Fruit fly (Drosophila melanogaster) whole organism, embryonic: ENCODE data around the gene CG31100.

Experiments
- Abd-B ChIP-seq: fragments of 200-800 bp; sonication (Bioruptor generic); optimal IDR thresholded peaks from 2 replicates; lab custom pipeline; 2018; ENCODE audit warnings: missing biosample characterization, mild to moderate bottlenecking, missing genetic modification characterization, moderate library complexity
- Atf3 ChIP-seq: fragments of 200-800 bp; sonication (Bioruptor generic); optimal IDR thresholded peaks from 3 replicates; lab custom pipeline; 2016; ENCODE audit warnings: missing biosample characterization, missing genetic modification characterization
- Atf6 ChIP-seq: fragments of 200-800 bp; sonication (Bioruptor generic); IDR thresholded peaks from 2 replicates; pipeline ENCODE4 v1.3.6; 2022; ENCODE audit warnings: missing biosample characterization, missing genetic modification characterization
- Blimp-1 ChIP-seq: fragments of 200-800 bp; sonication (Bioruptor generic); optimal IDR thresholded peaks from 3 replicates; lab custom pipeline; 2018; ENCODE audit warnings: missing biosample characterization, missing genetic modification characterization, mild to moderate bottlenecking, moderate library complexity, missing genetic modification reagents
- CG10274 ChIP-seq: fragments of 200-800 bp; sonication (Bioruptor generic); optimal IDR thresholded peaks from 3 replicates; lab custom pipeline; 2017; ENCODE audit warnings: missing biosample characterization, mild to moderate bottlenecking, missing genetic modification characterization
- CG10366 ChIP-seq: fragments of 200-800 bp; sonication (Bioruptor generic); IDR thresholded peaks from 2 replicates; pipeline ENCODE4 v1.3.6; 2022; ENCODE audit warnings: missing biosample characterization, missing genetic modification characterization
- CG10654 ChIP-seq: fragments of 200-800 bp; sonication (Bioruptor generic); optimal IDR thresholded peaks from 2 replicates; lab custom pipeline; 2016; ENCODE audit warnings: missing biosample characterization, missing genetic modification characterization
- CG12155 ChIP-seq: fragments of 200-800 bp; sonication (Bioruptor generic); optimal IDR thresholded peaks from 3 replicates; lab custom pipeline; 2016; ENCODE audit warnings: missing biosample characterization, missing genetic modification characterization
- CG12659 ChIP-seq: fragments of 200-800 bp; sonication (Bioruptor generic); optimal IDR thresholded peaks from 3 replicates; lab custom pipeline; 2017; ENCODE audit warnings: mild to moderate bottlenecking, missing biosample characterization, missing genetic modification reagents, missing genetic modification characterization
- CG14710 ChIP-seq: fragments of 200-800 bp; sonication (Bioruptor generic); optimal IDR thresholded peaks from 3 replicates; lab custom pipeline; 2019; ENCODE audit warnings: missing biosample characterization, mild to moderate bottlenecking, missing genetic modification characterization, moderate library complexity
- CG31388 ChIP-seq: fragments of 200-800 bp; sonication (Bioruptor generic); optimal IDR thresholded peaks from 2 replicates; lab custom pipeline; 2016; ENCODE audit warnings: missing biosample characterization, missing genetic modification characterization
- CG33213 ChIP-seq: fragments of 200-800 bp; sonication (Bioruptor generic); optimal IDR thresholded peaks from 3 replicates; lab custom pipeline; 2016; ENCODE audit warnings: missing biosample characterization, missing genetic modification characterization
- CG4820 ChIP-seq: fragments of 200-800 bp; sonication (Bioruptor generic); optimal IDR thresholded peaks from 3 replicates; lab custom pipeline; 2016; ENCODE audit warnings: missing biosample characterization, missing genetic modification characterization
- CG6689 ChIP-seq: fragments of 200-800 bp; sonication (Bioruptor generic); IDR thresholded peaks from 2 replicates; pipeline ENCODE4 v1.3.6; 2022; ENCODE audit warnings: missing biosample characterization, missing genetic modification characterization
- CG7928 ChIP-seq: fragments of 200-800 bp; sonication (Bioruptor generic); optimal IDR thresholded peaks from 2 replicates; lab custom pipeline; 2017; ENCODE audit warnings: missing biosample characterization, mild to moderate bottlenecking, missing genetic modification characterization
- CG8281 ChIP-seq: fragments of 200-800 bp; sonication (Bioruptor generic); optimal IDR thresholded peaks from 2 replicates; lab custom pipeline; 2018; ENCODE audit warnings: missing biosample characterization, mild to moderate bottlenecking, missing genetic modification characterization, moderate library complexity
- CG8359 ChIP-seq: fragments of 200-800 bp; sonication (Bioruptor generic); optimal IDR thresholded peaks from 2 replicates; lab custom pipeline; 2017; ENCODE audit warnings: missing biosample characterization, mild to moderate bottlenecking, missing genetic modification characterization, borderline replicate concordance
- CG8765 ChIP-seq: fragments of 200-800 bp; sonication (Bioruptor generic); IDR thresholded peaks from 2 replicates; pipeline ENCODE4 v1.3.6; 2022; ENCODE audit warnings: missing biosample characterization, missing genetic modification characterization
- CG8924 ChIP-seq: fragments of 200-800 bp; optimal IDR thresholded peaks from 3 replicates; lab custom pipeline; 2019; ENCODE audit warnings: missing biosample characterization, mild to moderate bottlenecking, missing genetic modification characterization, moderate library complexity
- CG9609 ChIP-seq: fragments of 200-800 bp; sonication (Bioruptor generic); optimal IDR thresholded peaks from 3 replicates; lab custom pipeline; 2016; ENCODE audit warnings: missing biosample characterization, missing genetic modification characterization
- H2.0 ChIP-seq: fragments of 200-800 bp; sonication (Bioruptor generic); IDR thresholded peaks from 2 replicates; pipeline ENCODE4 v1.3.6; 2022; ENCODE audit warnings: missing biosample characterization, missing genetic modification characterization
- Lim3 ChIP-seq: fragments of 200-800 bp; sonication (Bioruptor generic); IDR thresholded peaks from 2 replicates; pipeline ENCODE4 v1.3.6; 2022; ENCODE audit warnings: missing biosample characterization, missing genetic modification characterization
- NfI ChIP-seq: fragments of 200-800 bp; sonication (Bioruptor generic); optimal IDR thresholded peaks from 3 replicates; lab custom pipeline; 2018; ENCODE audit warnings: missing biosample characterization, mild to moderate bottlenecking, missing genetic modification characterization, moderate library complexity
- Oli ChIP-seq: fragments of 200-800 bp; sonication (Bioruptor generic); optimal IDR thresholded peaks from 2 replicates; lab custom pipeline; 2018; ENCODE audit warnings: missing biosample characterization, mild to moderate bottlenecking, missing genetic modification characterization, moderate library complexity
- Opbp ChIP-seq: fragments of 200-800 bp; sonication (Bioruptor generic); IDR thresholded peaks from 3 replicates; pipeline ENCODE4 v1.3.6; 2022; ENCODE audit warnings: missing biosample characterization, missing genetic modification characterization; ENCODE audit not compliant: partially characterized antibody
- Side ChIP-seq: fragments of 200-800 bp; sonication (Bioruptor generic); optimal IDR thresholded peaks from 2 replicates; lab custom pipeline; 2016; ENCODE audit warnings: missing biosample characterization, missing genetic modification characterization
- amos ChIP-seq: fragments of 200-800 bp; sonication (Bioruptor generic); IDR thresholded peaks from 2 replicates; pipeline ENCODE4 v1.3.6; 2022; ENCODE audit warnings: missing biosample characterization, missing genetic modification characterization; ENCODE audit not compliant: partially characterized antibody
- ara ChIP-seq: fragments of 200-800 bp; sonication (Bioruptor generic); IDR thresholded peaks from 2 replicates; pipeline ENCODE4 v1.3.6; 2022; ENCODE audit warnings: missing biosample characterization, missing genetic modification characterization
- cad ChIP-seq: fragments of >200 bp; optimal IDR thresholded peaks from 2 replicates; lab custom pipeline; 2017; ENCODE audit warnings: missing biosample characterization, missing genetic modification characterization
- chinmo ChIP-seq: fragments of 200-800 bp; sonication (Bioruptor generic); IDR thresholded peaks from 4 replicates; pipeline ENCODE4 v1.3.6; 2022; ENCODE audit warnings: missing biosample characterization, missing genetic modification characterization; ENCODE audit not compliant: partially characterized antibody
- da ChIP-seq: fragments of 200-800 bp; sonication (Bioruptor generic); optimal IDR thresholded peaks from 2 replicates; lab custom pipeline; 2016; ENCODE audit warnings: missing biosample characterization, missing genetic modification characterization
- en ChIP-seq: fragments of 200-800 bp; sonication (Bioruptor generic); optimal IDR thresholded peaks from 2 replicates; lab custom pipeline; 2016; ENCODE audit warnings: missing biosample characterization, missing genetic modification characterization
- eve ChIP-seq, 2 experiments: fragments of >200 bp; optimal IDR thresholded peaks; 2 replicates each; lab custom pipeline; 2017; ENCODE audit warnings: missing biosample characterization in 2 of 2, missing genetic modification characterization in 2 of 2
- fd64A ChIP-seq: fragments of 200-800 bp; sonication (Bioruptor generic); optimal IDR thresholded peaks from 3 replicates; lab custom pipeline; 2018; ENCODE audit warnings: missing biosample characterization, mild to moderate bottlenecking, missing genetic modification characterization
- fd96Cb ChIP-seq: fragments of 200-800 bp; sonication (Bioruptor generic); optimal IDR thresholded peaks from 2 replicates; lab custom pipeline; 2018; ENCODE audit warnings: missing biosample characterization, mild to moderate bottlenecking, missing genetic modification characterization, moderate library complexity
- gro ChIP-seq: fragments of 200-800 bp; sonication (Bioruptor generic); optimal IDR thresholded peaks from 2 replicates; lab custom pipeline; 2016; ENCODE audit warnings: missing biosample characterization, missing genetic modification characterization
- inv ChIP-seq: fragments of 200-800 bp; sonication (Bioruptor generic); IDR thresholded peaks from 2 replicates; pipeline ENCODE4 v1.3.6; 2022; ENCODE audit warnings: missing biosample characterization, missing genetic modification characterization; ENCODE audit not compliant: partially characterized antibody
- jigr1 ChIP-seq: fragments of 200-800 bp; sonication (Bioruptor generic); IDR thresholded peaks from 3 replicates; pipeline ENCODE4 v1.3.6; 2022; ENCODE audit warnings: missing biosample characterization, missing genetic modification characterization
- kah ChIP-seq: fragments of 200-800 bp; sonication (Bioruptor generic); optimal IDR thresholded peaks from 2 replicates; lab custom pipeline; 2018; ENCODE audit warnings: missing biosample characterization, mild to moderate bottlenecking, missing genetic modification characterization
- lov ChIP-seq, 2 experiments: fragments of 200-800 bp in 1 of 2; fragments of >200 bp in 1 of 2; sonication (Bioruptor generic) in 1 of 2; IDR thresholded peaks in 1 of 2; optimal IDR thresholded peaks in 1 of 2; 2 replicates in 1 of 2; 3 replicates in 1 of 2; pipeline versions ENCODE4 v1.3.6 to Lab custom; 2017 to 2022; ENCODE audit warnings: missing biosample characterization in 1 of 2, missing genetic modification characterization in 1 of 2
- nerfin-2 ChIP-seq: fragments of 200-800 bp; sonication (Bioruptor generic); IDR thresholded peaks from 2 replicates; pipeline ENCODE4 v1.3.6; 2022; ENCODE audit warnings: missing biosample characterization, missing genetic modification characterization; ENCODE audit not compliant: partially characterized antibody
- pita ChIP-seq: fragments of 200-800 bp; sonication (Bioruptor generic); optimal IDR thresholded peaks from 2 replicates; lab custom pipeline; 2017; ENCODE audit warnings: missing biosample characterization, mild to moderate bottlenecking, missing genetic modification characterization
- sisA ChIP-seq: fragments of 200-800 bp; sonication (Bioruptor generic); IDR thresholded peaks from 2 replicates; pipeline ENCODE4 v1.3.6; 2022; ENCODE audit warnings: missing biosample characterization, missing genetic modification characterization
- slp2 ChIP-seq: fragments of 200-800 bp; sonication (Bioruptor generic); optimal IDR thresholded peaks from 2 replicates; lab custom pipeline; 2016; ENCODE audit warnings: missing biosample characterization, missing genetic modification characterization
- tap ChIP-seq: fragments of 200-800 bp; optimal IDR thresholded peaks from 3 replicates; lab custom pipeline; 2019; ENCODE audit warnings: missing biosample characterization, mild to moderate bottlenecking, missing genetic modification characterization, moderate library complexity
- twi ChIP-seq: fragments of 200-800 bp; optimal IDR thresholded peaks from 2 replicates; lab custom pipeline; 2019; ENCODE audit warnings: missing biosample characterization, mild to moderate bottlenecking, missing genetic modification characterization, moderate library complexity
- unc-4 ChIP-seq: fragments of 200-800 bp; sonication (Bioruptor generic); IDR thresholded peaks from 2 replicates; pipeline ENCODE4 v1.3.6; 2022; ENCODE audit warnings: missing biosample characterization, missing genetic modification characterization; ENCODE audit not compliant: partially characterized antibody
- vvl ChIP-seq: fragments of 200-800 bp; sonication (Bioruptor generic); IDR thresholded peaks from 2 replicates; pipeline ENCODE4 v1.3.6; 2022; ENCODE audit warnings: missing biosample characterization, missing genetic modification characterization

CG31100 gene

dm6 chr3R:9033619-9034401 is 30.4 kb upstream of the CG31100 start (continued):
- TF ChIP-seq kah (GFP tag; lab: Kevin White, UChicago), result peak; percentile 72
- TF ChIP-seq CG33213 (GFP tag; lab: Kevin White, UChicago), result peak; percentile 13
- TF ChIP-seq CG6689, result peak; percentile 72
- peak; percentile 62 for TF ChIP-seq CG8281
- TF ChIP-seq Blimp-1 (GFP tag; lab: Kevin White, UChicago), result peak; percentile 73
- TF ChIP-seq CG4820, result peak; percentile 48
- TF ChIP-seq CG10274 (GFP tag; lab: Kevin White, UChicago), result peak; percentile 45
- TF ChIP-seq Side, result peak; percentile 45
- TF ChIP-seq gro (GFP tag; lab: Kevin White, UChicago), result no peak
- no peak for TF ChIP-seq slp2 (GFP tag; lab: Kevin White, UChicago)
- peak; percentile 62; the same call in 2 of the 3 replicates for TF ChIP-seq Opbp (GFP tag; lab: Robert Waterston, UW)
- peak; percentile 69 for TF ChIP-seq Atf6 (GFP tag; lab: Robert Waterston, UW)
- peak; percentile 93 for TF ChIP-seq CG8924 (tag; lab: Kevin White, UChicago)
- peak; percentile 2 for TF ChIP-seq cad
- TF ChIP-seq CG8359, result peak; percentile 59
- TF ChIP-seq fd96Cb (tag; lab: Kevin White, UChicago), result peak; percentile 66
- TF ChIP-seq pita, result no peak
- peak; percentile 47; the same call in 1 of the 2 replicates for TF ChIP-seq amos (GFP tag; lab: Robert Waterston, UW)
- peak; percentile 16; the same call in 1 of the 2 replicates for TF ChIP-seq CG10366 (GFP tag; lab: Robert Waterston, UW)
- TF ChIP-seq en (GFP tag; lab: Kevin White, UChicago), result peak; percentile 4
- TF ChIP-seq CG10654 (GFP tag; lab: Kevin White, UChicago), result peak; percentile 29
- TF ChIP-seq Atf3, result no peak
- TF ChIP-seq CG12155 (GFP tag; lab: Kevin White, UChicago), result peak; percentile 69
- TF ChIP-seq inv, result no peak
- 0 out of 2 replicates have a peak, but pooled peaks have one; percentile 43 for TF ChIP-seq ara (GFP tag; lab: Robert Waterston, UW)
- peak; percentile 78 for TF ChIP-seq NfI
- TF ChIP-seq CG9609, result peak; percentile 45
- no peak for TF ChIP-seq da (GFP tag; lab: Kevin White, UChicago)
- no peak for TF ChIP-seq fd64A
- TF ChIP-seq H2.0 (GFP tag; lab: Robert Waterston, UW), result no peak; the same call in 1 of the 2 replicates
- peak; percentile 91 for TF ChIP-seq CG12659
- no peak for TF ChIP-seq unc-4
- peak; percentile 72 for TF ChIP-seq Abd-B (GFP tag; lab: Kevin White, UChicago)
- no peak for TF ChIP-seq nerfin-2 (GFP tag; lab: Robert Waterston, UW)
- TF ChIP-seq Oli, result peak; percentile 85
- no peak for TF ChIP-seq sisA (GFP tag; lab: Robert Waterston, UW)
- TF ChIP-seq jigr1 (GFP tag; lab: Robert Waterston, UW), result peak; percentile 40; the same call in 1 of the 3 replicates
- no peak for TF ChIP-seq CG31388 (GFP tag; lab: Kevin White, UChicago)
- TF ChIP-seq CG7928, result peak; percentile 68
- TF ChIP-seq vvl, result peak; percentile 37; the same call in 1 of the 2 replicates
- TF ChIP-seq eve (GFP tag; optimal IDR thresholded peaks at IDR 0.05; lab: Kevin White, UChicago), result peak in 1 of 2 experiments; percentile 93
- TF ChIP-seq Lim3 (GFP tag; lab: Robert Waterston, UW), result no peak
- peak; percentile 62; the same call in 1 of the 4 replicates for TF ChIP-seq chinmo (GFP tag; lab: Robert Waterston, UW)
- TF ChIP-seq lov (optimal IDR thresholded peaks at IDR 0.05; lab: Kevin White, UChicago), result no peak
- TF ChIP-seq lov (GFP tag; IDR thresholded peaks at IDR 0.05; lab: Robert Waterston, UW), result no peak
- TF ChIP-seq CG14710 (tag; lab: Kevin White, UChicago), result peak; percentile 87
- TF ChIP-seq CG8765 (GFP tag; lab: Robert Waterston, UW), result no peak
- TF ChIP-seq tap, result peak; percentile 79
- peak; percentile 77 for TF ChIP-seq twi
